Worm (Caenorhabditis elegans) whole organism, L3 larva: ENCODE data around the gene F28H7.8.

Experiments
- R02D3.7 ChIP-seq: fragments of 150-350 bp; optimal IDR thresholded peaks from 2 replicates; lab custom pipeline; 2014; ENCODE audit warnings: missing biosample characterization, missing genetic modification characterization
- ZK546.5 ChIP-seq: sonication (generic microtip); optimal IDR thresholded peaks from 2 replicates; lab custom pipeline; 2017; ENCODE audit warnings: missing biosample characterization, missing genetic modification characterization
- aly-2 ChIP-seq: fragments of 150-350 bp; optimal IDR thresholded peaks from 2 replicates; lab custom pipeline; 2014; ENCODE audit warnings: missing biosample characterization, missing genetic modification characterization
- ama-1 ChIP-seq: fragments of 150-350 bp; optimal IDR thresholded peaks from 2 replicates; lab custom pipeline; 2018
- ceh-16 ChIP-seq: sonication (generic microtip); optimal IDR thresholded peaks from 2 replicates; lab custom pipeline; 2017; ENCODE audit warnings: missing biosample characterization, missing genetic modification characterization
- ceh-28 ChIP-seq: fragments of 150-350 bp; optimal IDR thresholded peaks from 2 replicates; lab custom pipeline; 2014; ENCODE audit warnings: missing biosample characterization, missing genetic modification reagents, missing genetic modification characterization
- ceh-82 ChIP-seq: fragments of 150-350 bp; optimal IDR thresholded peaks from 2 replicates; lab custom pipeline; 2014; ENCODE audit warnings: missing biosample characterization, missing genetic modification characterization
- ceh-9 ChIP-seq: sonication (generic microtip); optimal IDR thresholded peaks from 2 replicates; lab custom pipeline; 2018; ENCODE audit warnings: missing biosample characterization, missing genetic modification characterization
- daf-12 ChIP-seq: fragments of 150-350 bp; optimal IDR thresholded peaks from 2 replicates; lab custom pipeline; 2014; ENCODE audit warnings: missing biosample characterization, missing genetic modification reagents, missing genetic modification characterization
- egl-5 ChIP-seq: fragments of 150-350 bp; optimal IDR thresholded peaks from 2 replicates; lab custom pipeline; 2017; ENCODE audit warnings: missing biosample characterization, missing genetic modification reagents, missing genetic modification characterization, inconsistent platforms
- elt-2 ChIP-seq: sonication (generic microtip); optimal IDR thresholded peaks from 2 replicates; lab custom pipeline; 2016; ENCODE audit warnings: missing genetic modification reagents, mild to moderate bottlenecking, missing genetic modification characterization, missing compliant biosample characterization
- elt-3 ChIP-seq, 3 experiments: fragments of 150-350 bp in 1 of 3; sonication (generic microtip) in 2 of 3; optimal IDR thresholded peaks; 2 replicates in 2 of 3; 4 replicates in 1 of 3; lab custom pipeline; 2014 to 2017; ENCODE audit warnings: missing biosample characterization in 3 of 3, missing genetic modification characterization in 3 of 3
- eor-1 ChIP-seq, 2 experiments: fragments of 150-350 bp; optimal IDR thresholded peaks; 2 replicates each; lab custom pipeline; 2014 to 2018; ENCODE audit warnings: missing biosample characterization in 2 of 2, missing genetic modification characterization in 2 of 2
- fkh-10 ChIP-seq: sonication (generic microtip); optimal IDR thresholded peaks from 2 replicates; lab custom pipeline; 2017; ENCODE audit warnings: missing biosample characterization, missing genetic modification reagents, missing genetic modification characterization
- hmg-11 ChIP-seq: sonication (generic microtip); optimal IDR thresholded peaks from 2 replicates; lab custom pipeline; 2016; ENCODE audit warnings: missing genetic modification characterization, missing compliant biosample characterization
- jun-1 ChIP-seq: fragments of 150-350 bp; optimal IDR thresholded peaks from 2 replicates; lab custom pipeline; 2014; ENCODE audit warnings: missing biosample characterization, missing genetic modification reagents, missing genetic modification characterization
- lin-15B ChIP-seq: fragments of 150-350 bp; optimal IDR thresholded peaks from 2 replicates; lab custom pipeline; 2014; ENCODE audit warnings: missing biosample characterization, missing genetic modification characterization
- lin-39 ChIP-seq: fragments of 150-350 bp; optimal IDR thresholded peaks from 2 replicates; lab custom pipeline; 2018; ENCODE audit warnings: missing biosample characterization, missing genetic modification reagents, missing genetic modification characterization
- lsy-12 ChIP-seq: sonication (generic microtip); optimal IDR thresholded peaks from 2 replicates; lab custom pipeline; 2016; ENCODE audit warnings: mild to moderate bottlenecking, missing genetic modification characterization, missing compliant biosample characterization
- mdl-1 ChIP-seq: fragments of 150-350 bp; optimal IDR thresholded peaks from 2 replicates; lab custom pipeline; 2014; ENCODE audit warnings: missing biosample characterization, missing genetic modification characterization
- nfya-1 ChIP-seq: sonication (generic microtip); optimal IDR thresholded peaks from 2 replicates; lab custom pipeline; 2017; ENCODE audit warnings: missing genetic modification characterization, mild to moderate bottlenecking, missing compliant biosample characterization, antibody characterized with exemption, moderate library complexity; ENCODE audit not compliant: insufficient read depth
- nhr-11 ChIP-seq: fragments of 150-350 bp; optimal IDR thresholded peaks from 2 replicates; lab custom pipeline; 2014; ENCODE audit warnings: missing biosample characterization, missing genetic modification characterization
- nhr-23 ChIP-seq: fragments of 150-350 bp; optimal IDR thresholded peaks from 2 replicates; lab custom pipeline; 2014; ENCODE audit warnings: missing biosample characterization, missing genetic modification reagents, missing genetic modification characterization
- nhr-237 ChIP-seq: fragments of 150-350 bp; optimal IDR thresholded peaks from 2 replicates; lab custom pipeline; 2014; ENCODE audit warnings: missing biosample characterization, missing genetic modification characterization
- nhr-25 ChIP-seq: sonication (generic microtip); optimal IDR thresholded peaks from 2 replicates; lab custom pipeline; 2017; ENCODE audit warnings: missing biosample characterization, missing genetic modification characterization
- nhr-28 ChIP-seq: fragments of 150-350 bp; optimal IDR thresholded peaks from 2 replicates; lab custom pipeline; 2014; ENCODE audit warnings: missing biosample characterization, missing genetic modification characterization
- nhr-43 ChIP-seq: sonication (generic microtip); optimal IDR thresholded peaks from 2 replicates; lab custom pipeline; 2016; ENCODE audit warnings: mild to moderate bottlenecking, missing genetic modification characterization, missing compliant biosample characterization; ENCODE audit not compliant: poor library complexity, severe bottlenecking
- nhr-67 ChIP-seq: fragments of 150-350 bp; optimal IDR thresholded peaks from 2 replicates; lab custom pipeline; 2014; ENCODE audit warnings: missing biosample characterization, missing genetic modification characterization
- nhr-76 ChIP-seq: fragments of 150-350 bp; sonication (generic microtip); optimal IDR thresholded peaks from 5 replicates; lab custom pipeline; 2014; ENCODE audit warnings: missing biosample characterization, missing genetic modification characterization
- nhr-77 ChIP-seq: fragments of 150-350 bp; optimal IDR thresholded peaks from 2 replicates; lab custom pipeline; 2014; ENCODE audit warnings: missing biosample characterization, missing genetic modification characterization
- pha-4 ChIP-seq: fragments of 150-350 bp; optimal IDR thresholded peaks from 2 replicates; lab custom pipeline; 2014; ENCODE audit warnings: missing biosample characterization, missing genetic modification reagents, missing genetic modification characterization
- pqm-1 ChIP-seq: fragments of 150-350 bp; optimal IDR thresholded peaks from 2 replicates; lab custom pipeline; 2017; ENCODE audit warnings: missing biosample characterization, missing genetic modification characterization, inconsistent platforms
- sea-2 ChIP-seq: fragments of 150-350 bp; sonication (generic microtip); optimal IDR thresholded peaks from 4 replicates; lab custom pipeline; 2014; ENCODE audit warnings: missing biosample characterization, missing genetic modification reagents, missing genetic modification characterization
- skn-1 ChIP-seq: fragments of 150-350 bp; optimal IDR thresholded peaks from 2 replicates; lab custom pipeline; 2014; ENCODE audit warnings: missing biosample characterization, missing genetic modification characterization
- snpc-4 ChIP-seq: fragments of 150-350 bp; optimal IDR thresholded peaks from 2 replicates; lab custom pipeline; 2014; ENCODE audit warnings: missing biosample characterization, missing genetic modification characterization
- tbx-2 ChIP-seq: sonication (generic microtip); optimal IDR thresholded peaks from 2 replicates; lab custom pipeline; 2016; ENCODE audit warnings: mild to moderate bottlenecking, missing genetic modification characterization, missing compliant biosample characterization
- unc-39 ChIP-seq: sonication (generic microtip); optimal IDR thresholded peaks from 4 replicates; lab custom pipeline; 2017; ENCODE audit warnings: missing biosample characterization, missing genetic modification characterization
- unc-62 ChIP-seq: fragments of 150-350 bp; sonication (generic microtip); optimal IDR thresholded peaks from 4 replicates; lab custom pipeline; 2014; ENCODE audit warnings: missing biosample characterization, missing genetic modification reagents, missing genetic modification characterization
- zag-1 ChIP-seq: fragments of 150-350 bp; optimal IDR thresholded peaks from 2 replicates; lab custom pipeline; 2014; ENCODE audit warnings: missing biosample characterization, missing genetic modification characterization
- ztf-11 ChIP-seq: fragments of 150-350 bp; optimal IDR thresholded peaks from 2 replicates; lab custom pipeline; 2014; ENCODE audit warnings: missing biosample characterization, missing genetic modification characterization
- ztf-4 ChIP-seq: fragments of 150-350 bp; optimal IDR thresholded peaks from 2 replicates; lab custom pipeline; 2014; ENCODE audit warnings: missing biosample characterization, missing genetic modification characterization

The F28H7.8 gene

DNA sequence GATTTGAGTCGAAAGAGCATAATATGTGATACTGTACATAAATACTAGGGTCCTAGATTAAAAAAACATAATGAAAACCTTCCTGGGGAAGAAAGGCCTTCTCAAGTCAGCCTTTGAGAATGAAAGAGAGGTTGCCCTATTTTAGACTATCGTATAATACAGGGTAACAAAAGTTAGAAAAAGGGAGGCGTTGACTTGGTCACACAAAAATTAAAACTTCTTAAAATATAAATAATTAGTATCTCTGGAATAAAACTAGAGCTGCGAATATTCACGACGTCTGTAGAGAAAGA lies 46.2 kb upstream of the F28H7.8 start:
- peak; percentile 31 for TF ChIP-seq nhr-43
- TF ChIP-seq ceh-82, result no peak
- TF ChIP-seq nhr-23 (tag; lab: Kevin White, UChicago), result peak; percentile 3

DNA sequence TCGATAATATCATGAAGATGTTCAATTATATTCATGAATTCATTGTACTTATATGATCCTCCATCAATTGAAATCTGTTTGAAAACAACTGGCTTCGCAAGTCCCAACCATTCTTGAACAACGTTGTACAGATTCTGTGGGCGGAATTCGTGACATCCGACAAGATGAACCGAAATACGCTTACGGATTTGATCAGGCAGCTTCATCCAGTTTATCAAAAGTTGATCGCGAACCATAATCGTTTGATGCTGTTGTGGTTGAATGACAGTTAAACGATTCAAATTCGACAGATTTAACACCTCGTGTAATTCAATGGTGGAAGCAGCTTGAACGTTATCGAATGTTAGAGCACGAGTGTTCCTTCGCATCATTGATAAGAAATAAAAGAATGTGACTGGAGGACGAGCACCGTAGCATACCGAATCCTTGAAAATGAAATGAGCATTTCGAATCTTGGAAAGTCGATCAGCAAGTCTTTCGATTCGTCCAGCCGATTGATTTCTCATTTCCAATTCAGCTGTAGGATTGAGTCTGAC lies 45.0 kb upstream of the F28H7.8 start:
- TF ChIP-seq nhr-23 (tag; lab: Kevin White, UChicago), result no peak
- TF ChIP-seq eor-1 (tag; optimal IDR thresholded peaks at IDR 0.05; lab: Kevin White, UChicago), result no peak
- TF ChIP-seq nhr-11 (tag; lab: Kevin White, UChicago), result no peak
- TF ChIP-seq unc-39 (tag; lab: Kevin White, UChicago), result no peak
- TF ChIP-seq pqm-1 (tag; lab: Kevin White, UChicago), result peak; percentile 27
- no peak for TF ChIP-seq fkh-10
- TF ChIP-seq mdl-1 (tag; lab: Kevin White, UChicago), result no peak
- TF ChIP-seq nfya-1 (tag; lab: Kevin White, UChicago), result no peak
- no peak for TF ChIP-seq R02D3.7
- TF ChIP-seq hmg-11 (tag; lab: Kevin White, UChicago), result no peak
- TF ChIP-seq lin-39, result no peak
- no peak for TF ChIP-seq daf-12 (tag; lab: Kevin White, UChicago)
- TF ChIP-seq nhr-76 (tag; lab: Kevin White, UChicago), result no peak
- no peak for TF ChIP-seq nhr-77
- TF ChIP-seq nhr-43, result no peak
- peak; percentile 61 for TF ChIP-seq elt-2 (tag; lab: Kevin White, UChicago)
- TF ChIP-seq ZK546.5 (tag; lab: Kevin White, UChicago), result no peak
- TF ChIP-seq jun-1 (tag; lab: Kevin White, UChicago), result peak; percentile 32

DNA sequence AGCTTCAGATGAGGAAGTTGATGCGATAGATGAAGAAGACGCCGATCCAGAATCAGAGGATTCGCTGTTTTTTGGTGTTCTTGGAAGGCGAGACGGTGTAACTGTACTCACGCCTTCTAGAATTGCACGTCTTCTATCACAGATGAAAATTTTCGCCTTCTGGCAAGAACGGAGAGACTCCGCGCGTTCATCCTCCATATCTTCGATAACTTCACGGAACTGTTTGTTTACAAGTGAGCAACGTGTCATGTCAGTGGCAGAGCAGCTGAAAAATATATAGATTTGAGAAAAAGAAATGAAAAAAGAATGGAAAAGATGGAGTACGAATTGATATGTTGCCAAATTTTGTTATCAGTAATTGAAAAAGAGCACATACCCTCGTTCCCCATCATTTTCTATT lies 44.1 kb upstream of the F28H7.8 start:
- peak; percentile 30 for TF ChIP-seq ama-1
- TF ChIP-seq lin-39, result no peak
- peak; percentile 49 for TF ChIP-seq elt-2 (tag; lab: Kevin White, UChicago)
- no peak for TF ChIP-seq skn-1 (tag; lab: Kevin White, UChicago)
- TF ChIP-seq nhr-43, result peak; percentile 16
- peak; percentile 48 for TF ChIP-seq pqm-1 (tag; lab: Kevin White, UChicago)

DNA sequence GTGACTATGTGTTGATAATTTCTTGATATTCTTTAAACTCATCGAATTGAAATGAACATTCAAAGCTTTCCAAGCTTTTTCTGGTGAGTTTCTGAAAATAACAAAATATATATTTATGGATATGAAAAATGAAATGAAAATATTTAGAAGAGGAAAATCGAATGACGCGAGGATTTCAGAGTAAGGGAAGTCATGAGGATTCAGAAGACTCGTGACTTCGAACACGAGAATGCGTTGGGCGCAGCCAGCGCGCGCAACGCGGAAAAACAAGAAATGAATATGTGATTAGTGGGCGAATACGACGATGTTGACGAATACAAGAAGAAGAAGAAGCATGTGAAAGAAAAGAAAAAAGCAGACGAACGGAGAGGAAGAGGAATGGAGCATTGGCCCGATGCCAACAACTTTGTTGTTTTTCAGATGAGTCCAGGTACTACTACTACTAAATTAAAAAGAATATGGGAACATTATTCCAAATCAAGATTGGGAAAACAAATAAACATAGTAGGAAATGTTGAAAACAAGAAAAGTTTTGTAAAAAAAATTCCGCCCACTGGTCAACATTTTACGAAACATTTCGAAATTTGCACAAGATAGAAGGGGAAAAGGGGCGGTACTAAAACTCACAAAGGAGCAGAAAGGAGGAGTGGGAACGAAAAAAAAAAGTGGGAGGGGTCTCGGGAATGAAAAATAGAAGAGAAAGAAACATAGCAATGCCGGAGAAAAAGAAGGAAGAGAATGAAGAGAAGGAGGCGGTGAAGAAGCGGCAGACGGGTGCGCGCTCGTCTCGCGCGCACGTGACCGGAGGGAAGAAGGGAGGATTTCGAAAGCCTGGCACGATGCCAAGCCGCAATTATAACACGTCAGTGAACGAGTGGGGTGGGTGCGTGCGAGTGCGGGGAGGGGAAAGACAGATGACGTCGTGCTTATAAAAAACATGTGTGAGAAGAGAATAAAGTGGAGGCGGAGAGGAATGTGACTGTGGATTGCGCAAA lies 43.3 kb upstream of the F28H7.8 start:
- TF ChIP-seq aly-2 (tag; lab: Kevin White, UChicago) (peak; percentile 3), lsy-12 (tag; lab: Kevin White, UChicago) (peak; percentile 89), ztf-11 (tag; lab: Kevin White, UChicago) (no peak), ceh-16 (tag; lab: Kevin White, UChicago) (peak; percentile 63), nfya-1 (tag; lab: Kevin White, UChicago) (peak; percentile 92), nhr-67 (tag; lab: Kevin White, UChicago) (no peak), jun-1 (tag; lab: Kevin White, UChicago) (peak; percentile 87), nhr-77 (no peak), egl-5 (tag; lab: Kevin White, UChicago) (no peak), tbx-2 (tag; lab: Kevin White, UChicago) (peak; percentile 89), skn-1 (tag; lab: Kevin White, UChicago) (peak; percentile 66), nhr-25 (tag; lab: Kevin White, UChicago) (peak; percentile 83), ZK546.5 (tag; lab: Kevin White, UChicago) (no peak), unc-39 (tag; lab: Kevin White, UChicago) (no peak), eor-1 (tag; optimal IDR thresholded peaks at IDR 0.05; lab: Kevin White, UChicago) (no peak), nhr-28 (tag; lab: Kevin White, UChicago) (no peak), ceh-28 (tag; lab: Kevin White, UChicago) (no peak), elt-2 (tag; lab: Kevin White, UChicago) (peak; percentile 57), nhr-11 (tag; lab: Kevin White, UChicago) (peak; percentile 85), ceh-9 (tag; lab: Kevin White, UChicago) (no peak), hmg-11 (tag; lab: Kevin White, UChicago) (peak; percentile 6), zag-1 (tag; lab: Kevin White, UChicago) (no peak), unc-62 (GFP tag; lab: Kevin White, UChicago) (peak; percentile 44), pha-4 (tag; lab: Kevin White, UChicago) (peak; percentile 83), lin-39 (peak; percentile 100), lin-15B (peak; percentile 33), snpc-4 (tag; lab: Kevin White, UChicago) (peak; percentile 95), mdl-1 (tag; lab: Kevin White, UChicago) (peak; percentile 97), nhr-43 (peak; percentile 87), nhr-237 (tag; lab: Kevin White, UChicago) (no peak), pqm-1 (tag; lab: Kevin White, UChicago) (peak; percentile 36), ztf-4 (tag; lab: Kevin White, UChicago) (peak; percentile 47), ama-1 (peak; percentile 4), sea-2 (GFP tag; lab: Kevin White, UChicago) (no peak), elt-3 (tag; optimal IDR thresholded peaks at IDR 0.05; lab: Kevin White, UChicago) (no peak), R02D3.7 (peak; percentile 54), daf-12 (tag; lab: Kevin White, UChicago) (no peak), nhr-23 (tag; lab: Kevin White, UChicago) (peak; percentile 86), ceh-82 (no peak)
